Worm (Caenorhabditis elegans) whole organism, L3 larva: ENCODE data around the gene zhp-4.

Source experiments
- R02D3.7 ChIP-seq: fragments of 150-350 bp; optimal IDR thresholded peaks from 2 replicates; lab custom pipeline; 2014; ENCODE audit warnings: missing biosample characterization, missing genetic modification characterization
- ZK546.5 ChIP-seq: sonication (generic microtip); optimal IDR thresholded peaks from 2 replicates; lab custom pipeline; 2017; ENCODE audit warnings: missing biosample characterization, missing genetic modification characterization
- aly-2 ChIP-seq: fragments of 150-350 bp; optimal IDR thresholded peaks from 2 replicates; lab custom pipeline; 2014; ENCODE audit warnings: missing biosample characterization, missing genetic modification characterization
- ama-1 ChIP-seq: fragments of 150-350 bp; optimal IDR thresholded peaks from 2 replicates; lab custom pipeline; 2018
- ceh-16 ChIP-seq: sonication (generic microtip); optimal IDR thresholded peaks from 2 replicates; lab custom pipeline; 2017; ENCODE audit warnings: missing biosample characterization, missing genetic modification characterization
- ceh-28 ChIP-seq: fragments of 150-350 bp; optimal IDR thresholded peaks from 2 replicates; lab custom pipeline; 2014; ENCODE audit warnings: missing biosample characterization, missing genetic modification reagents, missing genetic modification characterization
- ceh-9 ChIP-seq: sonication (generic microtip); optimal IDR thresholded peaks from 2 replicates; lab custom pipeline; 2018; ENCODE audit warnings: missing biosample characterization, missing genetic modification characterization
- egl-27 ChIP-seq: sonication (generic microtip); optimal IDR thresholded peaks from 4 replicates; lab custom pipeline; 2017; ENCODE audit warnings: missing biosample characterization, missing genetic modification reagents, missing genetic modification characterization
- elt-3 ChIP-seq, 3 experiments: fragments of 150-350 bp in 1 of 3; sonication (generic microtip) in 2 of 3; optimal IDR thresholded peaks; 2 replicates in 2 of 3; 4 replicates in 1 of 3; lab custom pipeline; 2014 to 2017; ENCODE audit warnings: missing biosample characterization in 3 of 3, missing genetic modification characterization in 3 of 3
- eor-1 ChIP-seq, 2 experiments: fragments of 150-350 bp; optimal IDR thresholded peaks; 2 replicates each; lab custom pipeline; 2014 to 2018; ENCODE audit warnings: missing biosample characterization in 2 of 2, missing genetic modification characterization in 2 of 2
- fos-1 ChIP-seq: fragments of 150-350 bp; optimal IDR thresholded peaks from 2 replicates; lab custom pipeline; 2014; ENCODE audit warnings: missing biosample characterization, missing genetic modification characterization
- hmg-11 ChIP-seq: sonication (generic microtip); optimal IDR thresholded peaks from 2 replicates; lab custom pipeline; 2016; ENCODE audit warnings: missing genetic modification characterization, missing compliant biosample characterization
- jun-1 ChIP-seq: fragments of 150-350 bp; optimal IDR thresholded peaks from 2 replicates; lab custom pipeline; 2014; ENCODE audit warnings: missing biosample characterization, missing genetic modification reagents, missing genetic modification characterization
- lin-15B ChIP-seq: fragments of 150-350 bp; optimal IDR thresholded peaks from 2 replicates; lab custom pipeline; 2014; ENCODE audit warnings: missing biosample characterization, missing genetic modification characterization
- lin-39 ChIP-seq: fragments of 150-350 bp; optimal IDR thresholded peaks from 2 replicates; lab custom pipeline; 2018; ENCODE audit warnings: missing biosample characterization, missing genetic modification reagents, missing genetic modification characterization
- lsy-12 ChIP-seq: sonication (generic microtip); optimal IDR thresholded peaks from 2 replicates; lab custom pipeline; 2016; ENCODE audit warnings: mild to moderate bottlenecking, missing genetic modification characterization, missing compliant biosample characterization
- mdl-1 ChIP-seq: fragments of 150-350 bp; optimal IDR thresholded peaks from 2 replicates; lab custom pipeline; 2014; ENCODE audit warnings: missing biosample characterization, missing genetic modification characterization
- nhr-12 ChIP-seq: fragments of 150-350 bp; optimal IDR thresholded peaks from 2 replicates; lab custom pipeline; 2014; ENCODE audit warnings: missing biosample characterization, missing genetic modification characterization
- nhr-23 ChIP-seq: fragments of 150-350 bp; optimal IDR thresholded peaks from 2 replicates; lab custom pipeline; 2014; ENCODE audit warnings: missing biosample characterization, missing genetic modification reagents, missing genetic modification characterization
- nhr-237 ChIP-seq: fragments of 150-350 bp; optimal IDR thresholded peaks from 2 replicates; lab custom pipeline; 2014; ENCODE audit warnings: missing biosample characterization, missing genetic modification characterization
- nhr-25 ChIP-seq: sonication (generic microtip); optimal IDR thresholded peaks from 2 replicates; lab custom pipeline; 2017; ENCODE audit warnings: missing biosample characterization, missing genetic modification characterization
- nhr-28 ChIP-seq: fragments of 150-350 bp; optimal IDR thresholded peaks from 2 replicates; lab custom pipeline; 2014; ENCODE audit warnings: missing biosample characterization, missing genetic modification characterization
- nhr-76 ChIP-seq: fragments of 150-350 bp; sonication (generic microtip); optimal IDR thresholded peaks from 5 replicates; lab custom pipeline; 2014; ENCODE audit warnings: missing biosample characterization, missing genetic modification characterization
- nhr-77 ChIP-seq: fragments of 150-350 bp; optimal IDR thresholded peaks from 2 replicates; lab custom pipeline; 2014; ENCODE audit warnings: missing biosample characterization, missing genetic modification characterization
- pha-4 ChIP-seq: fragments of 150-350 bp; optimal IDR thresholded peaks from 2 replicates; lab custom pipeline; 2014; ENCODE audit warnings: missing biosample characterization, missing genetic modification reagents, missing genetic modification characterization
- pqm-1 ChIP-seq: fragments of 150-350 bp; optimal IDR thresholded peaks from 2 replicates; lab custom pipeline; 2017; ENCODE audit warnings: missing biosample characterization, missing genetic modification characterization, inconsistent platforms
- sea-2 ChIP-seq: fragments of 150-350 bp; sonication (generic microtip); optimal IDR thresholded peaks from 4 replicates; lab custom pipeline; 2014; ENCODE audit warnings: missing biosample characterization, missing genetic modification reagents, missing genetic modification characterization
- skn-1 ChIP-seq: fragments of 150-350 bp; optimal IDR thresholded peaks from 2 replicates; lab custom pipeline; 2014; ENCODE audit warnings: missing biosample characterization, missing genetic modification characterization
- tbx-2 ChIP-seq: sonication (generic microtip); optimal IDR thresholded peaks from 2 replicates; lab custom pipeline; 2016; ENCODE audit warnings: mild to moderate bottlenecking, missing genetic modification characterization, missing compliant biosample characterization
- unc-39 ChIP-seq: sonication (generic microtip); optimal IDR thresholded peaks from 4 replicates; lab custom pipeline; 2017; ENCODE audit warnings: missing biosample characterization, missing genetic modification characterization
- unc-62 ChIP-seq: fragments of 150-350 bp; sonication (generic microtip); optimal IDR thresholded peaks from 4 replicates; lab custom pipeline; 2014; ENCODE audit warnings: missing biosample characterization, missing genetic modification reagents, missing genetic modification characterization
- ztf-11 ChIP-seq: fragments of 150-350 bp; optimal IDR thresholded peaks from 2 replicates; lab custom pipeline; 2014; ENCODE audit warnings: missing biosample characterization, missing genetic modification characterization

zhp-4 gene

ce11 chrV:19101589-19102201, at the start of gene zhp-4:
zhp-4 (minus strand) TSS chrV:19101786.
- TF ChIP-seq ceh-28, result peak; percentile 98
- TF ChIP-seq, all 47 proteins: peak for 1; not testable (repeated sequence) for 46

DNA sequence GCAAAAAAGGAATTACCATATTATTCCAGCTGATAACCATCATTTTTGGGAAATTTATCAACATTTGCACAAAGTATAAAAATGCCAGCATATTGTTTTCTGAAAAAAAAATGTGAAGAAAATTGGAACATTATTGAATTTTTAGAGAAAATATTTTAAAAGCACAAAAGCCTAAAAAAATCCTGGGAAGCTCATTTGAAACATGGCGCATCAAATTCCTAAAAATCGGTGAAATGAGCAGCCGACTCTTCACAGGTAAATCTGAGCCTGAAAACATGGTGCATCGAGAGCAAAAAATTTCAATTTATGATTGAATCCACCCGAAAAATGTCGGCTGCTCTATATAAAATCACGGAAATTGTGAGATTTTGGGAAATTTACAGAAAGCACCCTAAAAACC, 47.5 kb upstream of the zhp-4 start, which contains the start of gene Y39B6A.7:
TSS of gene Y39B6A.7 (minus strand) at position 101 of the 400 bp plus-strand sequence.
- no peak for TF ChIP-seq aly-2 (tag; lab: Kevin White, UChicago)

- no peak for TF ChIP-seq ztf-11
- TF ChIP-seq nhr-12, result no peak
- TF ChIP-seq nhr-76 (tag; lab: Kevin White, UChicago), result no peak
- no peak for TF ChIP-seq nhr-28 (tag; lab: Kevin White, UChicago)
- TF ChIP-seq R02D3.7 (tag; lab: Kevin White, UChicago), result no peak
Observed at ce11 chrV:19148350-19148749, 46.8 kb upstream of the zhp-4 start.

DNA sequence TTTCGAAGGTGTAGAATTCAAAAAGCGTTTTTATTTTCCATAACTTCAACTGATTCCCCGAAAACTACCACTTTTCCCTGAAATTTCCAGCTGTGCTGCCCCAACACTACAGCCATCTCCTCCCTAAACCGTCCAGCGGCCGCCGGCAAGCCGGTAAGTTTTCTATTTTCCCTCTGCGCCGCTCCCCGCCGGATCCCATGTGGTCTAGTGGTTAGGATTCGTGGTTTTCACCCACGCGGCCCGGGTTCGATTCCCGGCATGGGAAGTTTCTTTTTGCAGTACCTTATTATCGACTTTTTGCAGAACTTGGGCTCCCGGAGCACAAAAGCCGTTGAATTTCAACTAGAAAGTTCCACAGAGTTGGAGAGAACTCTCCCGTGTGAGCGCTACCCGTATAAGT, 41.0 kb upstream of the zhp-4 start:
- TF ChIP-seq nhr-237 (tag; lab: Kevin White, UChicago), result no peak
- peak; percentile 52 for TF ChIP-seq hmg-11

DNA sequence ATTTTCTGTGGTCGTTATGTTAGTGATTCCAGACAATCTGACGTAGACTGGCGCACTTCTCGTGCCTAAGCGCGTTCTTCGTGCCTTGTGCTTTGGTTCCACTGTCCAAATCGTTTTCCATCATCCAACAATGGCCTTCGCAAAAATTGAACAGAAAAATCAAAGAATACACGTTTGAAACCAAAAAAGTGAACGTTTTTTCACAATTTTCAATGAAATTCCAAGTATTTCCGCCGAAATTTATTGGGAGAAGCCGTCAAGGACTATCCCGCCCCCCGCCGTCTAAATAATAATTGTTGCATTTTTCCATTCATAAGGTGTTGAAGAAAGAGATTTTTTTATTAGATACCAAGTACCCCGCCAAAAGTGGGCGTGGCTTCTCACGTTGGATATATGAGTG, 38.9 kb upstream of the zhp-4 start, which contains the start of gene cpg-23:
TSS of gene cpg-23 (plus strand) at position 301 of the 400 bp plus-strand sequence.
- TF ChIP-seq eor-1 (tag; optimal IDR thresholded peaks at IDR 0.05; lab: Kevin White, UChicago) (no peak), mdl-1 (tag; lab: Kevin White, UChicago) (no peak), hmg-11 (no peak), R02D3.7 (tag; lab: Kevin White, UChicago) (no peak), pqm-1 (tag; lab: Kevin White, UChicago) (no peak), tbx-2 (no peak), sea-2 (no peak), pha-4 (tag; lab: Kevin White, UChicago) (no peak), lsy-12 (no peak), nhr-25 (tag; lab: Kevin White, UChicago) (no peak)
- TF ChIP-seq, all 47 proteins: peak for 0

ce11 chrV:19136206-19136605, 34.6 kb upstream of the zhp-4 start, which contains the start of gene Y39B6A.9:
Y39B6A.9 (plus strand) TSS chrV:19136506.
- TF ChIP-seq ceh-9 (tag; lab: Kevin White, UChicago) (no peak), tbx-2 (no peak), ZK546.5 (tag; lab: Kevin White, UChicago) (no peak), elt-3 (tag; optimal IDR thresholded peaks at IDR 0.05; lab: Kevin White, UChicago) (no peak), nhr-25 (tag; lab: Kevin White, UChicago) (no peak), skn-1 (tag; lab: Kevin White, UChicago) (no peak), unc-62 (GFP tag; lab: Kevin White, UChicago) (no peak), nhr-76 (tag; lab: Kevin White, UChicago) (no peak), nhr-77 (no peak), unc-39 (tag; lab: Kevin White, UChicago) (no peak), jun-1 (no peak), lin-39 (no peak), pha-4 (tag; lab: Kevin White, UChicago) (no peak), nhr-28 (tag; lab: Kevin White, UChicago) (no peak), sea-2 (no peak), ama-1 (no peak), ceh-16 (tag; lab: Kevin White, UChicago) (no peak), aly-2 (tag; lab: Kevin White, UChicago) (no peak), fos-1 (tag; lab: Kevin White, UChicago) (no peak)

DNA sequence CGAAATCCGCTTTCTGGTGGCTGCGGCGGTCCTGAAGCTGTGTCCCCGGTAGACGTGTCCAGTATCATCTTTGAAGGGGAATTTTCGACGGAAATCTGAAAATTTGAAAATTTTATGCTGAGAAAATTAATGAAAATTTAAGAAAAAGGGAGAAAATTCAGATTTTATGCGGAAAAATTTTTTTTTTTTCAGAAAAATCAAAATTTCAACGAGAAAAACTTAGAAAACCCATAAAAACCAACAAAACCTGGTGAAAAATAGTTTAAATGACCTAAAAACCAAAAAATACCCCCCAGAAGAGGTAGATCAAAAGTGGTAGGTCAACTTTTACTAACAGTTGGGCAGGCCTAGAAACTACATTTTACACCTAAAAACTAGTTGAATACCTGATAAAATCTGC, 31.9 kb upstream of the zhp-4 start, which contains the start of gene Y39B6A.10:
TSS of gene Y39B6A.10 (minus strand) at position 101 of the 400 bp plus-strand sequence.
- TF ChIP-seq egl-27 (tag; lab: Kevin White, UChicago) (no peak), hmg-11 (no peak), lin-15B (tag; lab: Kevin White, UChicago) (no peak), ceh-16 (tag; lab: Kevin White, UChicago) (no peak), nhr-23 (tag; lab: Kevin White, UChicago) (no peak)
